Fruit fly (Drosophila melanogaster) whole organism, wandering third instar larva: Measurements from ENCODE around the gene CG13694.

Source experiments
- CG32264 ChIP-seq: fragments of 200-800 bp; sonication (Bioruptor generic); optimal IDR thresholded peaks from 2 replicates; lab custom pipeline; 2016; ENCODE audit warnings: missing biosample characterization, missing genetic modification characterization
- CG9705 ChIP-seq: fragments of 200-800 bp; sonication (Bioruptor generic); optimal IDR thresholded peaks from 2 replicates; lab custom pipeline; 2018; ENCODE audit warnings: missing biosample characterization, mild to moderate bottlenecking, missing genetic modification characterization
- CrebA ChIP-seq: fragments of 200-800 bp; sonication (Bioruptor generic); optimal IDR thresholded peaks from 2 replicates; lab custom pipeline; 2016; ENCODE audit warnings: missing biosample characterization, mild to moderate bottlenecking, missing genetic modification characterization, borderline replicate concordance
- Dfd ChIP-seq: fragments of >200 bp; optimal IDR thresholded peaks from 2 replicates; lab custom pipeline; 2017; ENCODE audit warnings: missing biosample characterization, missing genetic modification characterization
- Dif ChIP-seq: fragments of 200-275, 200-300 bp; sonication (Bioruptor generic); optimal IDR thresholded peaks from 2 replicates; lab custom pipeline; 2018; ENCODE audit warnings: missing biosample characterization, missing genetic modification characterization; ENCODE audit not compliant: partially characterized antibody
- GATAd ChIP-seq: sonication (Bioruptor generic); optimal IDR thresholded peaks from 2 replicates; lab custom pipeline; 2016; ENCODE audit warnings: missing biosample characterization, missing genetic modification characterization
- HLH106 ChIP-seq: fragments of 200-800 bp; optimal IDR thresholded peaks from 3 replicates; lab custom pipeline; 2019; ENCODE audit warnings: missing biosample characterization, mild to moderate bottlenecking, missing genetic modification characterization, moderate library complexity
- Hnf4 ChIP-seq: fragments of 200-800 bp; sonication (Bioruptor generic); optimal IDR thresholded peaks from 2 replicates; lab custom pipeline; 2016; ENCODE audit warnings: missing biosample characterization, mild to moderate bottlenecking, missing genetic modification characterization
- Hr78 ChIP-seq: fragments of >200 bp; optimal IDR thresholded peaks from 2 replicates; lab custom pipeline; 2017; ENCODE audit warnings: missing biosample characterization, missing genetic modification characterization
- Hr83 ChIP-seq: fragments of 200-300 bp; sonication (Bioruptor generic); optimal IDR thresholded peaks from 2 replicates; lab custom pipeline; 2016; ENCODE audit warnings: missing biosample characterization, mild to moderate bottlenecking, missing genetic modification characterization, moderate library complexity; ENCODE audit not compliant: poor library complexity, severe bottlenecking
- Myc ChIP-seq: fragments of >200 bp; optimal IDR thresholded peaks from 2 replicates; lab custom pipeline; 2017
- N ChIP-seq: fragments of >200 bp; optimal IDR thresholded peaks from 2 replicates; lab custom pipeline; 2018; ENCODE audit warnings: missing biosample characterization, missing external identifiers, missing genetic modification characterization
- OdsH ChIP-seq: fragments of 200-800 bp; sonication (Bioruptor generic); optimal IDR thresholded peaks from 2 replicates; lab custom pipeline; 2016; ENCODE audit warnings: missing biosample characterization, mild to moderate bottlenecking, missing genetic modification characterization
- Rel ChIP-seq, 2 experiments: fragments of 200-800 bp; sonication (Bioruptor generic) in 1 of 2; optimal IDR thresholded peaks; 2 replicates in 1 of 2; 3 replicates in 1 of 2; lab custom pipeline; 2016 to 2019; ENCODE audit warnings: mild to moderate bottlenecking in 2 of 2, missing biosample characterization in 2 of 2, missing genetic modification characterization in 2 of 2, moderate library complexity in 1 of 2
- Sp1 ChIP-seq: fragments of 200-800 bp; sonication (Bioruptor generic); optimal IDR thresholded peaks from 3 replicates; lab custom pipeline; 2019; ENCODE audit warnings: missing biosample characterization, mild to moderate bottlenecking, missing genetic modification characterization, moderate library complexity
- Vsx2 ChIP-seq: fragments of 200-300, 225-300 bp; sonication (Bioruptor generic); optimal IDR thresholded peaks from 2 replicates; lab custom pipeline; 2018; ENCODE audit warnings: missing biosample characterization, missing genetic modification characterization; ENCODE audit not compliant: partially characterized antibody
- br ChIP-seq: fragments of 200-800 bp; sonication (Bioruptor generic); optimal IDR thresholded peaks from 2 replicates; lab custom pipeline; 2016; ENCODE audit warnings: missing biosample characterization, missing genetic modification characterization
- dl ChIP-seq, 2 experiments: fragments of 175-275, 200-275 bp in 1 of 2; fragments of 200-275 bp in 1 of 2; sonication (Bioruptor generic); optimal IDR thresholded peaks; lab custom pipeline; 2018; ENCODE audit warnings: mild to moderate bottlenecking in 2 of 2, missing biosample characterization in 2 of 2, missing genetic modification characterization in 2 of 2, moderate library complexity in 2 of 2; ENCODE audit not compliant: partially characterized antibody in 2 of 2, insufficient read depth in 1 of 2
- dmrt93B ChIP-seq: fragments of 200-800 bp; sonication (Bioruptor generic); optimal IDR thresholded peaks from 2 replicates; lab custom pipeline; 2018; ENCODE audit warnings: missing biosample characterization, mild to moderate bottlenecking, missing genetic modification characterization
- dsf ChIP-seq: sonication (Bioruptor generic); optimal IDR thresholded peaks from 2 replicates; lab custom pipeline; 2016; ENCODE audit warnings: missing biosample characterization, missing genetic modification characterization, borderline replicate concordance
- ey ChIP-seq: fragments of 200-800 bp; sonication (Bioruptor generic); optimal IDR thresholded peaks from 2 replicates; lab custom pipeline; 2016; ENCODE audit warnings: missing biosample characterization, missing genetic modification characterization
- foxo ChIP-seq, 2 experiments: fragments of 200-800 bp; sonication (Bioruptor generic); optimal IDR thresholded peaks; 2 replicates in 1 of 2; 3 replicates in 1 of 2; lab custom pipeline; 2016 to 2017; ENCODE audit warnings: missing biosample characterization in 2 of 2, missing genetic modification characterization in 2 of 2
- h ChIP-seq: fragments of 200-800 bp; sonication (Bioruptor generic); optimal IDR thresholded peaks from 3 replicates; lab custom pipeline; 2016; ENCODE audit warnings: missing biosample characterization, mild to moderate bottlenecking, missing genetic modification characterization
- jim ChIP-seq: fragments of 175-275, 200-325 bp; sonication (Bioruptor generic); optimal IDR thresholded peaks from 2 replicates; lab custom pipeline; 2016; ENCODE audit warnings: missing biosample characterization, mild to moderate bottlenecking, missing genetic modification characterization
- lola ChIP-seq: fragments of >200 bp; optimal IDR thresholded peaks from 2 replicates; lab custom pipeline; 2017; ENCODE audit warnings: missing biosample characterization, missing genetic modification characterization
- pan ChIP-seq: fragments of >200 bp; optimal IDR thresholded peaks from 2 replicates; lab custom pipeline; 2017
- rgr ChIP-seq: fragments of 200-800 bp; sonication (Bioruptor generic); optimal IDR thresholded peaks from 3 replicates; lab custom pipeline; 2016; ENCODE audit warnings: missing biosample characterization, mild to moderate bottlenecking, missing genetic modification characterization
- sage ChIP-seq: fragments of 200-800 bp; sonication (Bioruptor generic); optimal IDR thresholded peaks from 2 replicates; lab custom pipeline; 2016; ENCODE audit warnings: missing biosample characterization, mild to moderate bottlenecking, missing genetic modification characterization
- sv ChIP-seq: fragments of 200-800 bp; sonication (Bioruptor generic); optimal IDR thresholded peaks from 3 replicates; lab custom pipeline; 2016; ENCODE audit warnings: missing biosample characterization, missing genetic modification characterization
- tai ChIP-seq: sonication (Bioruptor generic); optimal IDR thresholded peaks from 2 replicates; lab custom pipeline; 2016; ENCODE audit warnings: missing biosample characterization, missing genetic modification characterization
- usp ChIP-seq: fragments of >200 bp; optimal IDR thresholded peaks from 2 replicates; lab custom pipeline; 2017; ENCODE audit warnings: missing biosample characterization, missing genetic modification characterization
- woc ChIP-seq: sonication (Bioruptor generic); optimal IDR thresholded peaks from 2 replicates; lab custom pipeline; 2016; ENCODE audit warnings: missing biosample characterization, mild to moderate bottlenecking, missing genetic modification characterization

Gene CG13694

dm6 chr2L:117750-118149 is 1.5 kb upstream of the CG13694 start:
- TF ChIP-seq dsf (GFP tag; lab: Kevin White, UChicago): no peak
- peak; percentile 1 for TF ChIP-seq sv

dm6 chr2L:114429-114828 is 1.9 kb downstream of the CG13694 start, which contains the start of gene ND-15:
Gene ND-15 (plus strand): TSS chr2L:114726.
- TF ChIP-seq Hnf4 (GFP tag; lab: Kevin White, UChicago) (peak; percentile 12), Rel (GFP tag; optimal IDR thresholded peaks at IDR 0.05; lab: Kevin White, UChicago) (no peak), Rel (tag; optimal IDR thresholded peaks at IDR 0.05; lab: Kevin White, UChicago) (peak; percentile 2), br (GFP tag; lab: Kevin White, UChicago) (no peak)

- TF ChIP-seq usp (GFP tag; lab: Kevin White, UChicago): no peak
- no peak for TF ChIP-seq pan (lab: Kevin White, UChicago)
- TF ChIP-seq Dfd (GFP tag; lab: Kevin White, UChicago): no peak
- no peak for TF ChIP-seq foxo (GFP tag; optimal IDR thresholded peaks at IDR 0.05; lab: Kevin White, UChicago)
- TF ChIP-seq CG32264: no peak
- TF ChIP-seq CG9705 (GFP tag; lab: Kevin White, UChicago): no peak
- no peak for TF ChIP-seq HLH106 (tag; lab: Kevin White, UChicago)
- no peak for TF ChIP-seq OdsH
- TF ChIP-seq GATAd (GFP tag; lab: Kevin White, UChicago): no peak
- TF ChIP-seq jim (GFP tag; lab: Kevin White, UChicago): no peak
- no peak for TF ChIP-seq h (GFP tag; lab: Kevin White, UChicago)
- no peak for TF ChIP-seq br (GFP tag; lab: Kevin White, UChicago)
- TF ChIP-seq tai (GFP tag; lab: Kevin White, UChicago): no peak
- TF ChIP-seq Hnf4 (GFP tag; lab: Kevin White, UChicago): no peak
- TF ChIP-seq Hr78 (GFP tag; lab: Kevin White, UChicago): no peak
- no peak for TF ChIP-seq dl (GFP tag; optimal IDR thresholded peaks at IDR 0.05; lab: Kevin White, UChicago; ENCODE audit: insufficient read depth in 1 of 2, partially characterized antibody in 2 of 2)
- TF ChIP-seq CrebA (GFP tag; lab: Kevin White, UChicago): no peak
- no peak for TF ChIP-seq sage (GFP tag; lab: Kevin White, UChicago)
Measured at dm6 chr2L:110046-110445, 6.2 kb downstream of the CG13694 start.

dm6 chr2L:109098-109799 is 7.0 kb downstream of the CG13694 start:
- TF ChIP-seq N (no peak), Rel (GFP tag; optimal IDR thresholded peaks at IDR 0.05; lab: Kevin White, UChicago) (no peak), Rel (tag; optimal IDR thresholded peaks at IDR 0.05; lab: Kevin White, UChicago) (peak; percentile 62), lola (GFP tag; lab: Kevin White, UChicago) (no peak), Hnf4 (GFP tag; lab: Kevin White, UChicago) (no peak), CG9705 (GFP tag; lab: Kevin White, UChicago) (no peak), Hr78 (GFP tag; lab: Kevin White, UChicago) (no peak), dsf (GFP tag; lab: Kevin White, UChicago) (no peak), Vsx2 (GFP tag; lab: Kevin White, UChicago) (no peak), rgr (GFP tag; lab: Kevin White, UChicago) (no peak), CG32264 (no peak), dl (GFP tag; optimal IDR thresholded peaks at IDR 0.05; lab: Kevin White, UChicago; ENCODE audit: insufficient read depth in 1 of 2, partially characterized antibody in 2 of 2) (peak in 1 of 2 experiments; percentile 44)

dm6 chr2L:107476-108436 is 8.5 kb downstream of the CG13694 start:
- TF ChIP-seq GATAd (GFP tag; lab: Kevin White, UChicago) (no peak), Myc (lab: Kevin White, UChicago) (peak; percentile 8), pan (lab: Kevin White, UChicago) (no peak), HLH106 (tag; lab: Kevin White, UChicago) (no peak), tai (GFP tag; lab: Kevin White, UChicago) (no peak), OdsH (no peak), Rel (GFP tag; optimal IDR thresholded peaks at IDR 0.05; lab: Kevin White, UChicago) (no peak), Rel (tag; optimal IDR thresholded peaks at IDR 0.05; lab: Kevin White, UChicago) (peak; percentile 53), dmrt93B (GFP tag; lab: Kevin White, UChicago) (no peak), Sp1 (GFP tag; lab: Kevin White, UChicago) (peak; percentile 42), CrebA (GFP tag; lab: Kevin White, UChicago) (no peak), dsf (GFP tag; lab: Kevin White, UChicago) (no peak), foxo (GFP tag; optimal IDR thresholded peaks at IDR 0.05; lab: Kevin White, UChicago) (peak in 1 of 2 experiments; percentile 9), CG9705 (GFP tag; lab: Kevin White, UChicago) (no peak), ey (no peak), woc (GFP tag; lab: Kevin White, UChicago) (peak; percentile 50), h (GFP tag; lab: Kevin White, UChicago) (peak; percentile 10), Dfd (GFP tag; lab: Kevin White, UChicago) (no peak), dl (GFP tag; optimal IDR thresholded peaks at IDR 0.05; lab: Kevin White, UChicago; ENCODE audit: insufficient read depth in 1 of 2, partially characterized antibody in 2 of 2) (peak; percentile 68 to 76), Dif (GFP tag; lab: Kevin White, UChicago) (peak; percentile 54), N (no peak), Hr78 (GFP tag; lab: Kevin White, UChicago) (no peak), Hr83 (no peak)
